Worm (Caenorhabditis elegans): ENCODE measurements around the gene Y57G7A.5.
A peak's percentile ranks its signal among the peaks of the same experiment; 100 is the strongest.

The Y57G7A.5 gene

ce11 chrII:1244420-1244959 lies 30.8 kb downstream of the Y57G7A.5 start:
- TF ChIP-seq zfh-2 (GFP tag; conservative IDR thresholded peaks at IDR 0.05) (0 out of 2 replicates have a peak, but pooled peaks have one; percentile 35), efl-1 (GFP tag; optimal IDR thresholded peaks at IDR 0.05) (no peak)

- TF ChIP-seq egrh-3 (GFP tag; IDR thresholded peaks at IDR 0.05) (no peak), attf-6 (GFP tag; IDR thresholded peaks at IDR 0.05) (no peak), ztf-28 (GFP tag; IDR thresholded peaks at IDR 0.05) (no peak), aptf-2 (GFP tag; conservative IDR thresholded peaks at IDR 0.05) (0 out of 2 replicates have a peak, but pooled peaks have one; percentile 34), Y67H2A.10 (GFP tag; conservative IDR thresholded peaks at IDR 0.05) (no peak), zfh-2 (GFP tag; conservative IDR thresholded peaks at IDR 0.05) (peak; percentile 54), let-526 (GFP tag; IDR thresholded peaks at IDR 0.05) (no peak), Y53G8AR.9 (GFP tag; conservative IDR thresholded peaks at IDR 0.05) (no peak), mel-28 (tag; optimal IDR thresholded peaks at IDR 0.05; ENCODE audit: borderline replicate concordance) (no peak), C06A6.2 (GFP tag; conservative IDR thresholded peaks at IDR 0.05) (no peak), madf-8 (GFP tag; conservative IDR thresholded peaks at IDR 0.05) (no peak), snpc-1.1 (tag; optimal IDR thresholded peaks at IDR 0.05; ENCODE audit: insufficient read depth) (no peak), somi-1 (GFP tag; optimal IDR thresholded peaks at IDR 0.05) (no peak), F39B2.1 (GFP tag; IDR thresholded peaks at IDR 0.05) (no peak), ceh-40 (GFP tag; IDR thresholded peaks at IDR 0.05) (no peak), lag-1 (GFP tag; IDR thresholded peaks at IDR 0.05) (no peak), ekl-4 (GFP tag; IDR thresholded peaks at IDR 0.05) (no peak), K12H6.12 (tag; optimal IDR thresholded peaks at IDR 0.05) (peak; percentile 14), hmg-1.2 (GFP tag; IDR thresholded peaks at IDR 0.05) (peak; percentile 91)
Observed at ce11 chrII:1242475-1242874, 32.9 kb downstream of the Y57G7A.5 start.

DNA sequence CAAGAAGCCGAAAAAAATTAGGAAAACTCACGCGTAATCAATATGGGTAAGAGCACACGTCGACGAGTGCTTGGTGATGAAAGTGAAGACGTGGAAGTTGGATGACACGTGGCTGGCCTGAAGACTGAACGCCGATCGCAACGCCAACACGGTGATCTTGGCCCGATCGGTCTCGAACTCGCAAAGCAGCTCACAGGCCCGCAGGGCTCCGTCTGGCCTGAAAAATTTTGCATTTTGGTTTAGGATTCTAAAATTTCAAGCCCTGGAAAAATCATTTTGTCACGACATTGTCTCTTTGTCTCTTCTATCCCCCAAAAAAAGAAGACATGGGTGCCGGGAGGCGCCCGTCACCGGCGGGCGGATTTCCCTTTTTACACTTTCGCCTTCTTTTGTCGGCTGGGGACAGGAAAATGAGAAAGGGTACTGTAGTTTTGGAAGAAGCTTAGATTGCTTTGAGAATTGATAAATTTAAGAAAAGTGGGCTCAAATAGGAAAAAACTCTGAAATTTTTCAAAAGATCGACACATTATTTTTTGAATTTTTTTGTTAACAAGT lies 34.1 kb downstream of the Y57G7A.5 start:
- TF ChIP-seq F22D6.2 (tag; optimal IDR thresholded peaks at IDR 0.05) (no peak), ekl-4 (GFP tag; IDR thresholded peaks at IDR 0.05) (no peak), ztf-28 (GFP tag; IDR thresholded peaks at IDR 0.05) (no peak), zfh-2 (GFP tag; conservative IDR thresholded peaks at IDR 0.05) (peak; percentile 52; the same call in 1 of the 2 replicates)

ce11 chrII:1240436-1240835 lies 34.9 kb downstream of the Y57G7A.5 start:
- TF ChIP-seq F57C9.4 (tag; optimal IDR thresholded peaks at IDR 0.05) (no peak), ceh-58 (GFP tag; IDR thresholded peaks at IDR 0.05) (no peak), ZK185.1 (tag; optimal IDR thresholded peaks at IDR 0.05; ENCODE audit: poor library complexity, severe bottlenecking) (no peak), sea-2 (GFP tag; IDR thresholded peaks at IDR 0.05) (no peak), repo-1 (tag; optimal IDR thresholded peaks at IDR 0.05) (no peak), hlh-26 (GFP tag; conservative IDR thresholded peaks at IDR 0.05) (no peak), snpc-1.1 (tag; optimal IDR thresholded peaks at IDR 0.05; ENCODE audit: insufficient read depth) (no peak), dox-1 (GFP tag; IDR thresholded peaks at IDR 0.05) (no peak), B0261.1 (tag; optimal IDR thresholded peaks at IDR 0.05) (no peak), him-1 (tag; optimal IDR thresholded peaks at IDR 0.05) (no peak), tbx-9 (tag; optimal IDR thresholded peaks at IDR 0.05; ENCODE audit: borderline replicate concordance) (no peak), ets-4 (GFP tag; optimal IDR thresholded peaks at IDR 0.05) (no peak)

Measured in whole organism, young adult.